Fruit fly (Drosophila melanogaster) whole organism, embryonic: Measurements from ENCODE around the gene CG13021.

Source experiments
- Antp ChIP-seq: fragments of 200-800 bp; sonication (Bioruptor generic); optimal IDR thresholded peaks from 3 replicates; lab custom pipeline; 2016; ENCODE audit warnings: missing biosample characterization, missing genetic modification characterization
- CG10462 ChIP-seq: fragments of 200-800 bp; sonication (Bioruptor generic); optimal IDR thresholded peaks from 2 replicates; lab custom pipeline; 2016; ENCODE audit warnings: missing biosample characterization, missing genetic modification characterization
- CG10979 ChIP-seq: fragments of 200-800 bp; sonication (Bioruptor generic); optimal IDR thresholded peaks from 2 replicates; lab custom pipeline; 2018; ENCODE audit warnings: missing biosample characterization, mild to moderate bottlenecking, missing genetic modification characterization, moderate library complexity
- CG11695 ChIP-seq: fragments of 200-800 bp; sonication (Bioruptor generic); IDR thresholded peaks from 3 replicates; pipeline ENCODE4 v1.3.6; 2022; ENCODE audit warnings: missing biosample characterization, missing genetic modification characterization
- CG12391 ChIP-seq: fragments of 200-800 bp; sonication (Bioruptor generic); optimal IDR thresholded peaks from 3 replicates; lab custom pipeline; 2018; ENCODE audit warnings: missing biosample characterization, mild to moderate bottlenecking, missing genetic modification characterization, moderate library complexity
- CG13287 ChIP-seq: fragments of 200-800 bp; sonication (Bioruptor generic); IDR thresholded peaks from 2 replicates; pipeline ENCODE4 v1.3.6; 2022; ENCODE audit warnings: missing biosample characterization, missing genetic modification characterization; ENCODE audit not compliant: partially characterized antibody
- CG15696 ChIP-seq: fragments of 200-800 bp; sonication (Bioruptor generic); optimal IDR thresholded peaks from 2 replicates; lab custom pipeline; 2019; ENCODE audit warnings: missing biosample characterization, mild to moderate bottlenecking, missing genetic modification characterization, moderate library complexity
- CG1647 ChIP-seq: fragments of 200-800 bp; sonication (Bioruptor generic); optimal IDR thresholded peaks from 3 replicates; lab custom pipeline; 2016; ENCODE audit warnings: missing biosample characterization, missing genetic modification characterization
- CG16779 ChIP-seq: fragments of 200-800 bp; sonication (Bioruptor generic); IDR thresholded peaks from 2 replicates; pipeline ENCODE4 v1.3.6; 2022; ENCODE audit warnings: missing biosample characterization, missing genetic modification characterization
- CG16863 ChIP-seq: fragments of 200-800 bp; sonication (Bioruptor generic); optimal IDR thresholded peaks from 3 replicates; lab custom pipeline; 2016; ENCODE audit warnings: missing biosample characterization, missing genetic modification characterization
- CG18619 ChIP-seq: fragments of 200-800 bp; sonication (Bioruptor generic); optimal IDR thresholded peaks from 3 replicates; lab custom pipeline; 2017; ENCODE audit warnings: missing biosample characterization, mild to moderate bottlenecking, missing genetic modification characterization
- CG18764 ChIP-seq: fragments of 200-800 bp; sonication (Bioruptor generic); optimal IDR thresholded peaks from 3 replicates; lab custom pipeline; 2016; ENCODE audit warnings: missing biosample characterization, missing genetic modification characterization
- CG3065 ChIP-seq: fragments of 200-800 bp; sonication (Bioruptor generic); optimal IDR thresholded peaks from 2 replicates; lab custom pipeline; 2016; ENCODE audit warnings: missing biosample characterization, missing genetic modification characterization
- CG32532 ChIP-seq: fragments of 200-800 bp; sonication (Bioruptor generic); IDR thresholded peaks from 2 replicates; pipeline ENCODE4 v1.3.6; 2022; ENCODE audit warnings: missing biosample characterization, missing genetic modification characterization
- CG32772 ChIP-seq: fragments of 200-800 bp; sonication (Bioruptor generic); IDR thresholded peaks from 2 replicates; pipeline ENCODE4 v1.3.6; 2022; ENCODE audit warnings: missing biosample characterization, missing genetic modification characterization
- CG3281 ChIP-seq: fragments of 200-800 bp; sonication (Bioruptor generic); optimal IDR thresholded peaks from 3 replicates; lab custom pipeline; 2017; ENCODE audit warnings: missing biosample characterization, mild to moderate bottlenecking, missing genetic modification characterization
- CG4730 ChIP-seq: fragments of 200-800 bp; sonication (Bioruptor generic); IDR thresholded peaks from 2 replicates; pipeline ENCODE4 v1.3.6; 2022; ENCODE audit warnings: missing biosample characterization, missing genetic modification characterization
- CG6654 ChIP-seq: fragments of 200-800 bp; sonication (Bioruptor generic); optimal IDR thresholded peaks from 2 replicates; lab custom pipeline; 2017; ENCODE audit warnings: missing biosample characterization, mild to moderate bottlenecking, missing genetic modification characterization
- CG7556 ChIP-seq: fragments of 200-800 bp; sonication (Bioruptor generic); optimal IDR thresholded peaks from 2 replicates; lab custom pipeline; 2017; ENCODE audit warnings: missing biosample characterization, mild to moderate bottlenecking, missing genetic modification characterization
- CG8388 ChIP-seq: fragments of 200-800 bp; sonication (Bioruptor generic); optimal IDR thresholded peaks from 2 replicates; lab custom pipeline; 2019; ENCODE audit warnings: missing biosample characterization, mild to moderate bottlenecking, missing genetic modification characterization, moderate library complexity
- E2f1 ChIP-seq: fragments of 200-800 bp; sonication (Bioruptor generic); IDR thresholded peaks from 2 replicates; pipeline ENCODE4 v1.3.6; 2022; ENCODE audit warnings: missing biosample characterization, missing genetic modification characterization
- Ets65A ChIP-seq: fragments of 200-800 bp; sonication (Bioruptor generic); peaks from one replicate; lab custom pipeline; 2016; ENCODE audit warnings: missing biosample characterization, missing genetic modification characterization
- Gug ChIP-seq: fragments of 200-800 bp; sonication (Bioruptor generic); IDR thresholded peaks from 4 replicates; pipeline ENCODE4 v1.3.6; 2022; ENCODE audit warnings: missing biosample characterization, missing genetic modification characterization
- Nf-YC ChIP-seq: fragments of 200-800 bp; optimal IDR thresholded peaks from 3 replicates; lab custom pipeline; 2019; ENCODE audit warnings: missing biosample characterization, mild to moderate bottlenecking, missing genetic modification characterization, moderate library complexity
- PHDP ChIP-seq: fragments of 200-800 bp; sonication (Bioruptor generic); optimal IDR thresholded peaks from 3 replicates; lab custom pipeline; 2018; ENCODE audit warnings: missing biosample characterization, mild to moderate bottlenecking, missing genetic modification characterization, moderate library complexity
- Sox100B ChIP-seq: fragments of 200-800 bp; sonication (Bioruptor generic); optimal IDR thresholded peaks from 3 replicates; lab custom pipeline; 2018; ENCODE audit warnings: missing biosample characterization, mild to moderate bottlenecking, missing genetic modification characterization
- Spps ChIP-seq: fragments of 200-800 bp; sonication (Bioruptor generic); optimal IDR thresholded peaks from 2 replicates; lab custom pipeline; 2018; ENCODE audit warnings: missing biosample characterization, mild to moderate bottlenecking, missing genetic modification characterization
- Ssrp ChIP-seq: fragments of 200-800 bp; sonication (Bioruptor generic); optimal IDR thresholded peaks from 2 replicates; lab custom pipeline; 2018; ENCODE audit warnings: missing biosample characterization, mild to moderate bottlenecking, missing genetic modification characterization, moderate library complexity
- ac ChIP-seq: fragments of 200-800 bp; sonication (Bioruptor generic); optimal IDR thresholded peaks from 3 replicates; lab custom pipeline; 2017; ENCODE audit warnings: missing biosample characterization, mild to moderate bottlenecking, missing genetic modification characterization
- az2 ChIP-seq: fragments of 200-800 bp; sonication (Bioruptor generic); optimal IDR thresholded peaks from 3 replicates; lab custom pipeline; 2016; ENCODE audit warnings: missing biosample characterization, missing genetic modification characterization
- cas ChIP-seq: fragments of 200-800 bp; sonication (Bioruptor generic); IDR thresholded peaks from 2 replicates; pipeline ENCODE4 v1.3.6; 2022; ENCODE audit warnings: missing biosample characterization, missing genetic modification characterization
- disco-r ChIP-seq: fragments of 200-800 bp; sonication (Bioruptor generic); optimal IDR thresholded peaks from 2 replicates; lab custom pipeline; 2016; ENCODE audit warnings: missing biosample characterization, missing genetic modification characterization
- gsb ChIP-seq: fragments of 200-800 bp; sonication (Bioruptor generic); IDR thresholded peaks from 2 replicates; pipeline ENCODE4 v1.3.6; 2022; ENCODE audit warnings: missing biosample characterization, missing genetic modification characterization
- hth ChIP-seq: fragments of >200 bp; optimal IDR thresholded peaks from 2 replicates; lab custom pipeline; 2017; ENCODE audit warnings: inconsistent platforms
- knrl ChIP-seq: fragments of 200-800 bp; sonication (Bioruptor generic); IDR thresholded peaks from 3 replicates; pipeline ENCODE4 v1.3.6; 2022; ENCODE audit warnings: missing biosample characterization, missing genetic modification characterization; ENCODE audit not compliant: partially characterized antibody
- nmo ChIP-seq: fragments of 200-800 bp; sonication (Bioruptor generic); optimal IDR thresholded peaks from 2 replicates; lab custom pipeline; 2018; ENCODE audit warnings: missing biosample characterization, mild to moderate bottlenecking, missing genetic modification characterization, moderate library complexity
- org-1 ChIP-seq: fragments of 200-800 bp; sonication (Bioruptor generic); optimal IDR thresholded peaks from 2 replicates; lab custom pipeline; 2017; ENCODE audit warnings: missing biosample characterization, missing genetic modification characterization
- p53 ChIP-seq: fragments of 200-800 bp; sonication (Bioruptor generic); optimal IDR thresholded peaks from 2 replicates; lab custom pipeline; 2016; ENCODE audit warnings: missing biosample characterization, missing genetic modification characterization
- pan ChIP-seq, 4 experiments: fragments of >200 bp in 3 of 4; fragments of 200-800 bp in 1 of 4; sonication (Bioruptor generic) in 1 of 4; optimal IDR thresholded peaks in 3 of 4; IDR thresholded peaks in 1 of 4; 2 replicates each; pipeline versions ENCODE4 v1.3.6 to Lab custom; 2017 to 2022; ENCODE audit warnings: missing biosample characterization in 2 of 4, missing genetic modification characterization in 2 of 4, mixed read lengths in 1 of 4
- pfk ChIP-seq: fragments of 200-800 bp; sonication (Bioruptor generic); optimal IDR thresholded peaks from 2 replicates; lab custom pipeline; 2018; ENCODE audit warnings: missing biosample characterization, mild to moderate bottlenecking, missing genetic modification characterization, moderate library complexity
- pum ChIP-seq: fragments of 200-800 bp; sonication (Bioruptor generic); optimal IDR thresholded peaks from 2 replicates; lab custom pipeline; 2016; ENCODE audit warnings: missing biosample characterization, missing genetic modification characterization
- rib ChIP-seq: fragments of 200-800 bp; sonication (Bioruptor generic); IDR thresholded peaks from 2 replicates; pipeline ENCODE4 v1.3.6; 2022; ENCODE audit warnings: missing biosample characterization, missing genetic modification characterization
- schlank ChIP-seq: fragments of 200-800 bp; sonication (Bioruptor generic); optimal IDR thresholded peaks from 2 replicates; lab custom pipeline; 2018; ENCODE audit warnings: missing biosample characterization, mild to moderate bottlenecking, missing genetic modification characterization
- scrt ChIP-seq: fragments of 200-800 bp; sonication (Bioruptor generic); optimal IDR thresholded peaks from 2 replicates; lab custom pipeline; 2018; ENCODE audit warnings: missing biosample characterization, mild to moderate bottlenecking, missing genetic modification characterization, moderate library complexity
- seq ChIP-seq: fragments of 200-800 bp; sonication (Bioruptor generic); IDR thresholded peaks from 2 replicates; pipeline ENCODE4 v1.3.6; 2022; ENCODE audit warnings: missing biosample characterization, missing genetic modification characterization
- tin ChIP-seq: fragments of 200-800 bp; sonication (Bioruptor generic); optimal IDR thresholded peaks from 3 replicates; lab custom pipeline; 2016; ENCODE audit warnings: missing biosample characterization, missing genetic modification characterization
- tna ChIP-seq: fragments of 200-800 bp; sonication (Bioruptor generic); IDR thresholded peaks from 2 replicates; pipeline ENCODE4 v1.3.6; 2022; ENCODE audit warnings: missing biosample characterization, missing genetic modification characterization; ENCODE audit not compliant: partially characterized antibody
- vfl ChIP-seq: fragments of 200-800 bp; sonication (Bioruptor generic); optimal IDR thresholded peaks from 2 replicates; lab custom pipeline; 2016; ENCODE audit warnings: missing biosample characterization, missing genetic modification characterization

The CG13021 gene

dm6 chrX:3474476-3475439 lies 39.4 kb upstream of the CG13021 start, which contains the start of gene CG12206 (continued):
- TF ChIP-seq tna (GFP tag; lab: Robert Waterston, UW) (no peak), vfl (GFP tag; lab: Kevin White, UChicago) (no peak), CG1647 (GFP tag; lab: Kevin White, UChicago) (no peak), az2 (GFP tag; lab: Kevin White, UChicago) (peak; percentile 28), CG3065 (GFP tag; lab: Kevin White, UChicago) (no peak), Spps (no peak), disco-r (no peak), CG8388 (GFP tag; lab: Kevin White, UChicago) (peak; percentile 57), CG32772 (GFP tag; lab: Robert Waterston, UW) (peak; percentile 81), CG18764 (no peak), CG10462 (GFP tag; lab: Kevin White, UChicago) (no peak), seq (GFP tag; lab: Robert Waterston, UW) (0 out of 2 replicates have a peak, but pooled peaks have one; percentile 47), CG11695 (peak; percentile 64; the same call in 2 of the 3 replicates), Sox100B (GFP tag; lab: Kevin White, UChicago) (peak; percentile 74), CG32532 (peak; percentile 74; the same call in 1 of the 2 replicates), nmo (GFP tag; lab: Kevin White, UChicago) (peak; percentile 74), pan (optimal IDR thresholded peaks at IDR 0.05; lab: Kevin White, UChicago) (no peak), pan (GFP tag; optimal IDR thresholded peaks at IDR 0.05 in 1 of 2, IDR thresholded peaks at IDR 0.05 in 1 of 2) (no peak), pfk (GFP tag; lab: Kevin White, UChicago) (no peak), scrt (GFP tag; lab: Kevin White, UChicago) (peak; percentile 61), CG15696 (no peak), CG18619 (GFP tag; lab: Kevin White, UChicago) (peak; percentile 21), hth (no peak), PHDP (tag; lab: Kevin White, UChicago) (peak; percentile 62), cas (GFP tag; lab: Robert Waterston, UW) (no peak), CG3281 (GFP tag; lab: Kevin White, UChicago) (peak; percentile 60), gsb (GFP tag; lab: Robert Waterston, UW) (no peak; the same call in 1 of the 2 replicates), pum (no peak), CG6654 (peak; percentile 25), Gug (GFP tag; lab: Robert Waterston, UW) (peak; percentile 7; the same call in 1 of the 4 replicates), org-1 (GFP tag; lab: Kevin White, UChicago) (peak; percentile 16), CG16779 (GFP tag; lab: Robert Waterston, UW) (no peak), Ets65A (peak; percentile 74), Nf-YC (peak; percentile 2), CG12391 (tag; lab: Kevin White, UChicago) (peak; percentile 55), CG10979 (tag; lab: Kevin White, UChicago) (peak; percentile 63), Ssrp (peak; percentile 53), CG4730 (GFP tag; lab: Robert Waterston, UW) (no peak), CG13287 (GFP tag; lab: Robert Waterston, UW) (no peak), knrl (GFP tag; lab: Robert Waterston, UW) (no peak), E2f1 (GFP tag; lab: Robert Waterston, UW) (peak; percentile 45), tin (GFP tag; lab: Kevin White, UChicago) (peak; percentile 13), schlank (tag; lab: Kevin White, UChicago) (no peak), p53 (no peak), ac (GFP tag; lab: Kevin White, UChicago) (no peak), rib (no peak), CG7556 (GFP tag; lab: Kevin White, UChicago) (peak; percentile 64), CG16863 (no peak), Antp (GFP tag; lab: Kevin White, UChicago) (no peak)
